Worm (Caenorhabditis elegans) whole organism, L1 larva: ENCODE measurements around the gene fbxb-17.

ENCODE experiments used
- C04F5.9 ChIP-seq: sonication (generic microtip); optimal IDR thresholded peaks from 2 replicates; lab custom pipeline; 2016; ENCODE audit warnings: missing genetic modification characterization, missing compliant biosample characterization
- aha-1 ChIP-seq: fragments of 150-350 bp; optimal IDR thresholded peaks from 2 replicates; lab custom pipeline; 2014; ENCODE audit warnings: missing biosample characterization, missing genetic modification characterization
- swsn-7 ChIP-seq: sonication (generic microtip); optimal IDR thresholded peaks from 2 replicates; lab custom pipeline; 2016; ENCODE audit warnings: missing genetic modification characterization, missing compliant biosample characterization
- unc-130 ChIP-seq: fragments of 150-350 bp; optimal IDR thresholded peaks from 2 replicates; lab custom pipeline; 2017; ENCODE audit warnings: missing biosample characterization, missing genetic modification characterization, inconsistent platforms

- TF ChIP-seq swsn-7, result no peak
- no peak for TF ChIP-seq unc-130 (tag; lab: Kevin White, UChicago)
- no peak for TF ChIP-seq aha-1 (tag; lab: Kevin White, UChicago)
- no peak for TF ChIP-seq C04F5.9 (tag; lab: Kevin White, UChicago)
These were observed 33.8 kb downstream of the fbxb-17 start, which contains the start of gene fbxa-184 for ce11 chrII:1709959-1710358.
